Fruit fly (Drosophila melanogaster): ENCODE measurements around the gene CG5687.

DNA sequence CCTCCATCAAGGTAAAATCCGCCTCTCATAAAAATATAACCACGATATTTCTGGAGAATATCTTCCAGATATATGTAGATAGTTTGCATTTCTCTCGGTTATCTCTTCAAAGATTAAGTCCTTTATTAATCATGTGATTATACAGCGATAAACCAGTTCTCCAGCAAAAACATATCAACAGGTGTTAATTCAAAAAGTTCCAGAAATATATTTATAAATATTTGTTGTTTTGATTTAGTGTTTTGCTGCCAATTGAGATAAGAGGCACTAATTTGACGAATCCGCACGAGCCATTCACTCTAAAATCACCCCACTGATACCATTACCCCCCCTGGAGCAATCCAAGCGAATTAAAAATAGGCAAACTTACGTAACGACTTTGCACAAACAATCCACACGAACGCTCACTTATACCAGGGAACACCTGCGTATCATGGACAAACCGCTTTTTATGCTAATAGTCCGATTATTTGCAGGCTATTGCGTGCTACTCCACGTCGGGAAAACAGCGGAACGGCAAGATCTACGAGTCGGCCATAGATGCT lies 25.8 kb upstream of the CG5687 start:
- no peak for TF ChIP-seq Myc (optimal IDR thresholded peaks at IDR 0.05)
- TF ChIP-seq ttk (optimal IDR thresholded peaks at IDR 0.05) = no peak
- TF ChIP-seq Sin3A (optimal IDR thresholded peaks at IDR 0.05) = no peak
- TF ChIP-seq psq (optimal IDR thresholded peaks at IDR 0.05) = no peak

All from Kc167 (cell line).